Worm (Caenorhabditis elegans): ENCODE results near the gene T04B2.7.

Gene T04B2.7

DNA sequence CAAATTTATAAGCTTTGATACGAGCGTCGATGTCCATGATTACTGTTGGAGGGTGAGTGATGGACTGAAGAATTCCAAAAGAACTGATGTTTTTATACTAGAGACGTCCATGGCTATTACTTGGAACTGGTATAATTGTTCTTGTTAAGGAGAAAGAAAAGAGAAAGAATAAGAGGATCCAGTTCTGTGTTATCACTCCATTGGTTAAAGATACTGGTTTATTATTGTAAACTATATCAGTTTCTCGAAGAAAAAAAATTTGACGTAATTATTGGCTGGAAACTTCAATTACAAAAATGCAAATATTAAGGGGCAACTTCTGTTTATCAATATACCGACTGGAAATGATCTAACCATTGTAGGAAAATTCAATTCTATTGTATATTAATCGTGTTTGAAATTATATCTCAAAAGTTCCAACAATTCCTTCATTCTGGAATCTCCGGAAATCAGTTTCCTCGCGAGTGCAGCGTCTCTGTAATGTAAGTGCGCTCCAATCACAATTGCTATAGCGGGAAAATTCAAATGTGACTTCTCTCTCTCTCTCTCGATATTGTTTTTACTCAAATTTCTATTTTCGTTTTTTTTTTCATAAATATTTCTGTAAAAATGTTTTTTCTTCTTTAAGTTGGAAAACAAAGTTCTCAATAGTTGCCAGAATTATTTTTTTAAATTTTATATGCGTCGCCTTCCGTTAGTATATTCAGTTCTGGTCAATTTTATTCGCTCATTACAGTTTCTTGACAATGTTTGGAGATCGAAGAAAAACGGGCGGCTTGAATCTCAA, 29.6 kb upstream of the T04B2.7 start, which contains the start of the genes col-2 and ndc-80:
col-2 (minus strand) TSS at position 51 of the 787 bp plus-strand sequence.
ndc-80 (plus strand) TSS at position 737 of the 787 bp plus-strand sequence.
- TF ChIP-seq mab-5 (tag; optimal IDR thresholded peaks at IDR 0.05) (peak; percentile 26), gmeb-1 (tag; optimal IDR thresholded peaks at IDR 0.05) (peak; percentile 82), crh-2 (tag; optimal IDR thresholded peaks at IDR 0.05) (no peak), nhr-6 (tag; optimal IDR thresholded peaks at IDR 0.05) (no peak), F13H6.1 (tag; optimal IDR thresholded peaks at IDR 0.05) (no peak), zag-1 (tag; optimal IDR thresholded peaks at IDR 0.05) (no peak), ztf-4 (tag; optimal IDR thresholded peaks at IDR 0.05) (no peak), lsy-2 (tag; optimal IDR thresholded peaks at IDR 0.05) (peak in 1 of 2 experiments; percentile 85), dmd-4 (tag; optimal IDR thresholded peaks at IDR 0.05) (no peak), ztf-1 (GFP tag; conservative IDR thresholded peaks at IDR 0.05) (no peak), ceh-16 (tag; optimal IDR thresholded peaks at IDR 0.05) (no peak), unc-39 (tag; optimal IDR thresholded peaks at IDR 0.05) (no peak), sem-4 (tag; optimal IDR thresholded peaks at IDR 0.05) (no peak), unc-55 (GFP tag; optimal IDR thresholded peaks at IDR 0.05) (no peak), skn-1 (tag; optimal IDR thresholded peaks at IDR 0.05) (no peak), nhr-23 (tag; optimal IDR thresholded peaks at IDR 0.05) (no peak), unc-62 (GFP tag; optimal IDR thresholded peaks at IDR 0.05) (no peak), R02D3.7 (tag; optimal IDR thresholded peaks at IDR 0.05) (no peak), ama-1 (optimal IDR thresholded peaks at IDR 0.05) (no peak), sma-3 (GFP tag; optimal IDR thresholded peaks at IDR 0.05) (peak; percentile 69), nhr-129 (tag; optimal IDR thresholded peaks at IDR 0.05) (peak; percentile 84), nhr-11 (tag; optimal IDR thresholded peaks at IDR 0.05) (no peak), fos-1 (tag; optimal IDR thresholded peaks at IDR 0.05) (no peak), nhr-237 (tag; optimal IDR thresholded peaks at IDR 0.05) (no peak), nhr-77 (tag; optimal IDR thresholded peaks at IDR 0.05) (peak; percentile 5), nhr-12 (tag; optimal IDR thresholded peaks at IDR 0.05) (no peak), alr-1 (tag; optimal IDR thresholded peaks at IDR 0.05) (no peak), elt-3 (tag; optimal IDR thresholded peaks at IDR 0.05) (no peak), aly-2 (tag; optimal IDR thresholded peaks at IDR 0.05) (no peak), nhr-25 (tag; optimal IDR thresholded peaks at IDR 0.05) (no peak), lin-13 (GFP tag; optimal IDR thresholded peaks at IDR 0.05) (no peak), blmp-1 (tag; optimal IDR thresholded peaks at IDR 0.05; ENCODE audit: insufficient read depth) (peak; percentile 15), snpc-4 (tag; optimal IDR thresholded peaks at IDR 0.05) (no peak), ceh-82 (tag; optimal IDR thresholded peaks at IDR 0.05) (no peak), ZK546.5 (tag; optimal IDR thresholded peaks at IDR 0.05) (no peak), lin-39 (tag; optimal IDR thresholded peaks at IDR 0.05) (no peak), mdl-1 (tag; optimal IDR thresholded peaks at IDR 0.05) (no peak), ztf-11 (tag; optimal IDR thresholded peaks at IDR 0.05) (no peak), nhr-21 (tag; optimal IDR thresholded peaks at IDR 0.05) (peak; percentile 13), sma-9 (GFP tag; optimal IDR thresholded peaks at IDR 0.05) (peak; percentile 71), sma-9 (tag; optimal IDR thresholded peaks at IDR 0.05) (no peak), Y55F3AM.14 (GFP tag; optimal IDR thresholded peaks at IDR 0.05) (no peak), elt-1 (tag; optimal IDR thresholded peaks at IDR 0.05) (no peak), egl-27 (tag; optimal IDR thresholded peaks at IDR 0.05) (peak; percentile 0), C34F6.9 (tag; optimal IDR thresholded peaks at IDR 0.05) (peak; percentile 89), mbf-1 (tag; optimal IDR thresholded peaks at IDR 0.05) (no peak), nhr-10 (tag; optimal IDR thresholded peaks at IDR 0.05) (no peak), peb-1 (tag; optimal IDR thresholded peaks at IDR 0.05) (no peak), lin-11 (tag; optimal IDR thresholded peaks at IDR 0.05) (no peak)

Measured in whole organism, L2 larva.